Worm (Caenorhabditis elegans) whole organism, young adult: ENCODE measurements around the gene irld-47.

Source experiments
- B0019.2 ChIP-seq: fragments of 200-800 bp; sonication (Bioruptor generic); conservative IDR thresholded peaks from 2 replicates; pipeline ENCODE4 v1.3.6; 2022; ENCODE audit warnings: missing genetic modification reagents, missing genetic modification characterization, missing compliant biosample characterization
- B0261.1 ChIP-seq: sonication (generic microtip); optimal IDR thresholded peaks from 2 replicates; lab custom pipeline; 2016; ENCODE audit warnings: mild to moderate bottlenecking, missing genetic modification characterization, moderate library complexity, missing compliant biosample characterization
- C06A6.2 ChIP-seq: fragments of 200-800 bp; sonication (Bioruptor generic); conservative IDR thresholded peaks from 2 replicates; pipeline ENCODE4 v1.3.6; 2022; ENCODE audit warnings: missing genetic modification characterization, missing compliant biosample characterization
- F10E7.11 ChIP-seq: sonication (generic microtip); optimal IDR thresholded peaks from 2 replicates; lab custom pipeline; 2017; ENCODE audit warnings: mild to moderate bottlenecking, missing genetic modification characterization, moderate library complexity, missing compliant biosample characterization
- F22D6.2 ChIP-seq: sonication (generic microtip); optimal IDR thresholded peaks from 2 replicates; lab custom pipeline; 2016; ENCODE audit warnings: mild to moderate bottlenecking, missing genetic modification characterization, missing compliant biosample characterization
- F55B11.4 ChIP-seq: sonication (generic microtip); optimal IDR thresholded peaks from 2 replicates; lab custom pipeline; 2016; ENCODE audit warnings: missing compliant biosample characterization, missing genetic modification characterization, borderline replicate concordance; ENCODE audit not compliant: insufficient read depth
- K11D2.4 ChIP-seq: fragments of 200-800 bp; sonication (Bioruptor generic); IDR thresholded peaks from 2 replicates; pipeline ENCODE4 v1.3.6; 2022; ENCODE audit warnings: missing genetic modification reagents, missing genetic modification characterization, missing compliant biosample characterization
- K12H6.12 ChIP-seq: fragments of 200-800 bp; sonication (Bioruptor generic); optimal IDR thresholded peaks from 2 replicates; lab custom pipeline; 2018; ENCODE audit warnings: mild to moderate bottlenecking, missing genetic modification characterization, missing compliant biosample characterization
- Y53F4B.3 ChIP-seq: fragments of 200-800 bp; sonication (Bioruptor generic); IDR thresholded peaks from 2 replicates; pipeline ENCODE4 v1.3.6; 2022; ENCODE audit warnings: missing genetic modification reagents, missing genetic modification characterization, missing compliant biosample characterization
- ZK185.1 ChIP-seq: sonication (generic microtip); optimal IDR thresholded peaks from 2 replicates; lab custom pipeline; 2016; ENCODE audit warnings: mild to moderate bottlenecking, missing genetic modification characterization, missing compliant biosample characterization; ENCODE audit not compliant: poor library complexity, severe bottlenecking
- ama-1 ChIP-seq, 3 experiments: fragments of 150-350 bp in 1 of 3; sonication (generic microtip) in 2 of 3; optimal IDR thresholded peaks; 2 replicates each; lab custom pipeline; 2014 to 2018; ENCODE audit warnings: missing biosample characterization in 2 of 3, missing genetic modification characterization in 2 of 3, missing genetic modification reagents in 2 of 3
- athp-1 ChIP-seq: sonication (generic microtip); optimal IDR thresholded peaks from 2 replicates; lab custom pipeline; 2017; ENCODE audit warnings: mild to moderate bottlenecking, missing genetic modification characterization, missing compliant biosample characterization
- attf-3 ChIP-seq: fragments of 200-800 bp; sonication (Bioruptor generic); conservative IDR thresholded peaks from 2 replicates; pipeline ENCODE4 v1.3.6; 2022; ENCODE audit warnings: missing genetic modification reagents, missing genetic modification characterization, missing compliant biosample characterization
- bed-1 ChIP-seq: fragments of 200-800 bp; sonication (Bioruptor generic); IDR thresholded peaks from 2 replicates; pipeline ENCODE4 v1.3.6; 2022; ENCODE audit warnings: missing genetic modification reagents, missing genetic modification characterization, missing compliant biosample characterization
- bed-2 ChIP-seq: fragments of 200-800 bp; sonication (Bioruptor generic); IDR thresholded peaks from 2 replicates; pipeline ENCODE4 v1.3.6; 2022; ENCODE audit warnings: missing genetic modification reagents, missing genetic modification characterization, missing compliant biosample characterization
- ccch-3 ChIP-seq: fragments of 200-800 bp; sonication (Bioruptor generic); optimal IDR thresholded peaks from 2 replicates; lab custom pipeline; 2018; ENCODE audit warnings: mild to moderate bottlenecking, missing genetic modification characterization, missing compliant biosample characterization
- cebp-1 ChIP-seq, 2 experiments: fragments of 200-800 bp in 1 of 2; sonication (Bioruptor generic) in 1 of 2; sonication (generic microtip) in 1 of 2; IDR thresholded peaks in 1 of 2; optimal IDR thresholded peaks in 1 of 2; 2 replicates each; pipeline versions ENCODE4 v1.3.6 to Lab custom; 2017 to 2022; ENCODE audit warnings: missing compliant biosample characterization in 2 of 2, missing genetic modification characterization in 2 of 2, mild to moderate bottlenecking in 1 of 2, missing genetic modification reagents in 1 of 2, moderate library complexity in 1 of 2
- cebp-2 ChIP-seq: fragments of 200-800 bp; sonication (Bioruptor generic); IDR thresholded peaks from 2 replicates; pipeline ENCODE4 v1.3.6; 2022; ENCODE audit warnings: missing genetic modification characterization, missing compliant biosample characterization
- ceh-27 ChIP-seq: fragments of 200-800 bp; sonication (Bioruptor generic); optimal IDR thresholded peaks from 2 replicates; lab custom pipeline; 2018; ENCODE audit warnings: mild to moderate bottlenecking, missing genetic modification characterization, moderate library complexity, missing compliant biosample characterization
- ceh-40 ChIP-seq: fragments of 200-800 bp; sonication (Bioruptor generic); IDR thresholded peaks from 2 replicates; pipeline ENCODE4 v1.3.6; 2022; ENCODE audit warnings: missing genetic modification characterization, missing compliant biosample characterization
- die-1 ChIP-seq: sonication (generic microtip); optimal IDR thresholded peaks from 2 replicates; lab custom pipeline; 2016; ENCODE audit warnings: missing genotype, mild to moderate bottlenecking, missing genetic modification characterization, missing compliant biosample characterization
- dpff-1 ChIP-seq: sonication (generic microtip); optimal IDR thresholded peaks from 2 replicates; lab custom pipeline; 2017; ENCODE audit warnings: mild to moderate bottlenecking, missing genetic modification characterization, missing compliant biosample characterization
- egl-18 ChIP-seq: fragments of 200-800 bp; sonication (Bioruptor generic); IDR thresholded peaks from 2 replicates; pipeline ENCODE4 v1.3.6; 2022; ENCODE audit warnings: missing genetic modification reagents, missing genetic modification characterization, missing compliant biosample characterization
- ekl-4 ChIP-seq: fragments of 200-800 bp; sonication (Bioruptor generic); IDR thresholded peaks from 2 replicates; pipeline ENCODE4 v1.3.6; 2022; ENCODE audit warnings: missing genetic modification reagents, missing genetic modification characterization, missing compliant biosample characterization
- ets-4 ChIP-seq: fragments of 200-800 bp; sonication (Bioruptor generic); optimal IDR thresholded peaks from 2 replicates; lab custom pipeline; 2018; ENCODE audit warnings: mild to moderate bottlenecking, missing genetic modification characterization, missing compliant biosample characterization
- gei-17 ChIP-seq: fragments of 200-800 bp; sonication (Bioruptor generic); optimal IDR thresholded peaks from 2 replicates; lab custom pipeline; 2018; ENCODE audit warnings: mild to moderate bottlenecking, missing genetic modification characterization, missing compliant biosample characterization
- him-1 ChIP-seq: sonication (generic microtip); optimal IDR thresholded peaks from 2 replicates; lab custom pipeline; 2016; ENCODE audit warnings: missing genotype, missing genetic modification reagents, missing genetic modification characterization, missing compliant biosample characterization
- hlh-12 ChIP-seq: sonication (generic microtip); optimal IDR thresholded peaks from 2 replicates; lab custom pipeline; 2016; ENCODE audit warnings: missing genetic modification characterization, missing compliant biosample characterization
- hmg-20 ChIP-seq: fragments of 200-800 bp; sonication (Bioruptor generic); IDR thresholded peaks from 2 replicates; pipeline ENCODE4 v1.3.6; 2022; ENCODE audit warnings: missing genetic modification reagents, missing genetic modification characterization, missing compliant biosample characterization
- hrde-1 ChIP-seq: sonication (generic microtip); optimal IDR thresholded peaks from 2 replicates; lab custom pipeline; 2016; ENCODE audit warnings: missing genetic modification characterization, mild to moderate bottlenecking, missing compliant biosample characterization, moderate library complexity, missing genotype, missing genetic modification reagents, borderline replicate concordance
- hsf-1 ChIP-seq: fragments of 200-800 bp; sonication (Bioruptor generic); IDR thresholded peaks from 2 replicates; pipeline ENCODE4 v1.3.6; 2022; ENCODE audit warnings: missing genetic modification reagents, missing genetic modification characterization, missing compliant biosample characterization
- lin-35 ChIP-seq, 3 experiments: fragments of 150-350 bp in 2 of 3; sonication (generic microtip) in 1 of 3; optimal IDR thresholded peaks; 2 replicates each; lab custom pipeline; 2014 to 2018; ENCODE audit warnings: missing biosample characterization in 3 of 3, missing genetic modification characterization in 3 of 3, missing genetic modification reagents in 3 of 3
- lin-40 ChIP-seq: sonication (generic microtip); optimal IDR thresholded peaks from 2 replicates; lab custom pipeline; 2016; ENCODE audit warnings: missing genetic modification characterization, mild to moderate bottlenecking, missing compliant biosample characterization, missing genotype, missing genetic modification reagents
- lin-54 ChIP-seq: fragments of 200-800 bp; sonication (Bioruptor generic); optimal IDR thresholded peaks from 2 replicates; lab custom pipeline; 2018; ENCODE audit warnings: mild to moderate bottlenecking, missing genetic modification characterization, missing compliant biosample characterization
- madf-10 ChIP-seq: sonication (generic microtip); optimal IDR thresholded peaks from 2 replicates; lab custom pipeline; 2016; ENCODE audit warnings: mild to moderate bottlenecking, missing genetic modification characterization, missing compliant biosample characterization
- madf-8 ChIP-seq: fragments of 200-800 bp; sonication (Bioruptor generic); conservative IDR thresholded peaks from 2 replicates; pipeline ENCODE4 v1.3.6; 2022; ENCODE audit warnings: missing genetic modification reagents, missing genetic modification characterization, missing compliant biosample characterization
- mcd-1 ChIP-seq: fragments of 200-800 bp; sonication (Bioruptor generic); IDR thresholded peaks from 2 replicates; pipeline ENCODE4 v1.3.6; 2022; ENCODE audit warnings: missing genetic modification reagents, missing genetic modification characterization, missing compliant biosample characterization
- mes-4 ChIP-seq: sonication (generic microtip); optimal IDR thresholded peaks from 2 replicates; lab custom pipeline; 2016; ENCODE audit warnings: missing genotype, missing genetic modification characterization, missing compliant biosample characterization
- nfya-2 ChIP-seq: fragments of 200-800 bp; sonication (Bioruptor generic); IDR thresholded peaks from 2 replicates; pipeline ENCODE4 v1.3.6; 2022; ENCODE audit warnings: missing genetic modification reagents, missing genetic modification characterization, missing compliant biosample characterization
- pbrm-1 ChIP-seq: fragments of 200-800 bp; sonication (Bioruptor generic); IDR thresholded peaks from 2 replicates; pipeline ENCODE4 v1.3.6; 2022; ENCODE audit warnings: missing genetic modification reagents, missing genetic modification characterization, missing compliant biosample characterization
- rec-8 ChIP-seq, 2 experiments: sonication (generic microtip); optimal IDR thresholded peaks; 2 replicates each; lab custom pipeline; 2016; ENCODE audit warnings: mild to moderate bottlenecking in 2 of 2, missing genetic modification characterization in 2 of 2, missing genetic modification reagents in 2 of 2, missing genotype in 2 of 2, missing biosample characterization in 1 of 2, missing compliant biosample characterization in 1 of 2, moderate library complexity in 1 of 2
- repo-1 ChIP-seq: sonication (generic microtip); optimal IDR thresholded peaks from 2 replicates; lab custom pipeline; 2017; ENCODE audit warnings: mild to moderate bottlenecking, missing genetic modification characterization, missing compliant biosample characterization
- sdz-38 ChIP-seq: sonication (generic microtip); optimal IDR thresholded peaks from 2 replicates; lab custom pipeline; 2016; ENCODE audit warnings: missing genotype, missing genetic modification characterization, missing compliant biosample characterization
- tbp1 ChIP-seq: fragments of 200-800 bp; sonication (Bioruptor generic); optimal IDR thresholded peaks from 2 replicates; lab custom pipeline; 2018; ENCODE audit warnings: mild to moderate bottlenecking, missing genetic modification characterization, missing compliant biosample characterization
- tbx-9 ChIP-seq: sonication (generic microtip); optimal IDR thresholded peaks from 2 replicates; lab custom pipeline; 2016; ENCODE audit warnings: borderline replicate concordance, missing genetic modification characterization, inconsistent platforms, missing compliant biosample characterization
- ztf-22 ChIP-seq: fragments of 200-800 bp; sonication (Bioruptor generic); optimal IDR thresholded peaks from 2 replicates; lab custom pipeline; 2018; ENCODE audit warnings: mild to moderate bottlenecking, missing genetic modification characterization, moderate library complexity, missing compliant biosample characterization
- ztf-26 ChIP-seq: sonication (generic microtip); optimal IDR thresholded peaks from 2 replicates; lab custom pipeline; 2017; ENCODE audit warnings: missing genetic modification characterization, missing compliant biosample characterization
- ztf-6 ChIP-seq: fragments of 200-800 bp; sonication (Bioruptor generic); IDR thresholded peaks from 2 replicates; pipeline ENCODE4 v1.3.6; 2022; ENCODE audit warnings: missing genetic modification reagents, missing genetic modification characterization, missing compliant biosample characterization

The irld-47 gene

ce11 chrII:7866081-7866480 lies 43.7 kb upstream of the irld-47 start (continued):
- TF ChIP-seq F10E7.11 (tag; lab: Kevin White, UChicago) (no peak), hrde-1 (tag; lab: Kevin White, UChicago) (peak; percentile 81), K11D2.4 (no peak), dpff-1 (tag; lab: Kevin White, UChicago) (peak; percentile 33), lin-54 (peak; percentile 1), ceh-40 (no peak), B0261.1 (tag; lab: Kevin White, UChicago) (no peak), hmg-20 (GFP tag; lab: Robert Waterston, UW) (no peak), hlh-12 (no peak), ztf-6 (GFP tag; lab: Robert Waterston, UW) (no peak), sdz-38 (tag; lab: Kevin White, UChicago) (no peak), madf-8 (GFP tag; lab: Robert Waterston, UW) (no peak), gei-17 (GFP tag; lab: Kevin White, UChicago) (no peak), ztf-26 (tag; lab: Kevin White, UChicago) (no peak), B0019.2 (GFP tag; lab: Robert Waterston, UW) (no peak), pbrm-1 (GFP tag; lab: Robert Waterston, UW) (no peak), ekl-4 (GFP tag; lab: Robert Waterston, UW) (peak; percentile 15; the same call in 1 of the 2 replicates), madf-10 (tag; lab: Kevin White, UChicago) (no peak), die-1 (no peak), F55B11.4 (no peak), cebp-2 (GFP tag; lab: Robert Waterston, UW) (0 out of 2 replicates have a peak, but pooled peaks have one; percentile 33), ztf-22 (GFP tag; lab: Kevin White, UChicago) (no peak), ccch-3 (no peak), ZK185.1 (tag; lab: Kevin White, UChicago) (no peak), C06A6.2 (GFP tag; lab: Robert Waterston, UW) (no peak), egl-18 (GFP tag; lab: Robert Waterston, UW) (no peak), lin-40 (tag; lab: Kevin White, UChicago) (no peak), bed-2 (GFP tag; lab: Robert Waterston, UW) (no peak), ets-4 (GFP tag; lab: Kevin White, UChicago) (no peak), cebp-1 (GFP tag; IDR thresholded peaks at IDR 0.05; lab: Robert Waterston, UW) (no peak), cebp-1 (tag; optimal IDR thresholded peaks at IDR 0.05; lab: Kevin White, UChicago) (peak; percentile 6), mes-4 (tag; lab: Kevin White, UChicago) (no peak), hsf-1 (GFP tag; lab: Robert Waterston, UW) (0 out of 2 replicates have a peak, but pooled peaks have one; percentile 9), him-1 (tag; lab: Kevin White, UChicago) (peak; percentile 80), repo-1 (tag; lab: Kevin White, UChicago) (no peak), mcd-1 (no peak; the same call in 1 of the 2 replicates), tbp1 (GFP tag; lab: Kevin White, UChicago) (peak; percentile 21), nfya-2 (GFP tag; lab: Robert Waterston, UW) (no peak), K12H6.12 (tag; lab: Kevin White, UChicago) (no peak), tbx-9 (no peak), bed-1 (no peak), athp-1 (tag; lab: Kevin White, UChicago) (no peak), rec-8 (tag; optimal IDR thresholded peaks at IDR 0.05; lab: Kevin White, UChicago) (peak in 1 of 2 experiments; percentile 67), ceh-27 (GFP tag; lab: Kevin White, UChicago) (no peak), attf-3 (GFP tag; lab: Robert Waterston, UW) (no peak), ama-1 (optimal IDR thresholded peaks at IDR 0.05; lab: Kevin White, UChicago) (no peak), ama-1 (GFP tag; optimal IDR thresholded peaks at IDR 0.05; lab: Kevin White, UChicago) (no peak), Y53F4B.3 (GFP tag; lab: Robert Waterston, UW) (no peak), lin-35 (GFP tag; optimal IDR thresholded peaks at IDR 0.05; lab: Kevin White, UChicago) (peak in 1 of 3 experiments; percentile 4), F22D6.2 (tag; lab: Kevin White, UChicago) (no peak)
